Worm (Caenorhabditis elegans) whole organism, young adult: Measurements from ENCODE around the gene T24C2.5.

ENCODE experiments used
- ceh-91 ChIP-seq: fragments of 200-800 bp; sonication (Bioruptor generic); IDR thresholded peaks from 2 replicates; pipeline ENCODE4 v1.3.6; 2022; ENCODE audit warnings: missing genetic modification reagents, missing genetic modification characterization, missing compliant biosample characterization
- lsl-1 ChIP-seq: fragments of 200-800 bp; sonication (Bioruptor generic); optimal IDR thresholded peaks from 2 replicates; lab custom pipeline; 2018; ENCODE audit warnings: mild to moderate bottlenecking, missing genetic modification characterization, moderate library complexity, missing compliant biosample characterization
- nfya-1 ChIP-seq: sonication (generic microtip); optimal IDR thresholded peaks from 2 replicates; lab custom pipeline; 2017; ENCODE audit warnings: antibody characterized with exemption, missing compliant biosample characterization, missing genetic modification characterization, borderline replicate concordance; ENCODE audit not compliant: insufficient read depth
- rec-8 ChIP-seq, 2 experiments: sonication (generic microtip); optimal IDR thresholded peaks; 2 replicates each; lab custom pipeline; 2016; ENCODE audit warnings: mild to moderate bottlenecking in 2 of 2, missing genetic modification characterization in 2 of 2, missing genetic modification reagents in 2 of 2, missing genotype in 2 of 2, missing biosample characterization in 1 of 2, missing compliant biosample characterization in 1 of 2, moderate library complexity in 1 of 2
- xnd-1 ChIP-seq: sonication (generic microtip); optimal IDR thresholded peaks from 2 replicates; lab custom pipeline; 2016; ENCODE audit warnings: missing genotype, missing genetic modification reagents, missing genetic modification characterization, missing compliant biosample characterization

- TF ChIP-seq nfya-1 (tag; lab: Kevin White, UChicago) = no peak
- TF ChIP-seq lsl-1 (GFP tag; lab: Kevin White, UChicago) = no peak
- no peak for TF ChIP-seq rec-8 (tag; optimal IDR thresholded peaks at IDR 0.05; lab: Kevin White, UChicago)
- TF ChIP-seq ceh-91 (GFP tag; lab: Robert Waterston, UW) = no peak
- no peak for TF ChIP-seq xnd-1
These were observed 23.2 kb downstream of the T24C2.5 start for ce11 chrX:14557352-14557935.
